Worm (Caenorhabditis elegans) whole organism, mixed stage, embryonic: Measurements from ENCODE around the gene bath-38.

Experiments
- ces-1 ChIP-seq: fragments of 150-350 bp; optimal IDR thresholded peaks from 2 replicates; lab custom pipeline; 2014; ENCODE audit warnings: missing biosample characterization, missing genetic modification reagents, missing genetic modification characterization
- elt-3 ChIP-seq: fragments of 150-350 bp; optimal IDR thresholded peaks from 2 replicates; lab custom pipeline; 2014; ENCODE audit warnings: missing biosample characterization, missing genetic modification characterization
- ham-2 ChIP-seq: fragments of 200-800 bp; sonication (Bioruptor generic); optimal IDR thresholded peaks from 2 replicates; lab custom pipeline; 2018; ENCODE audit warnings: mild to moderate bottlenecking, missing genetic modification characterization, missing compliant biosample characterization
- nhr-237 ChIP-seq: fragments of 150-350 bp; optimal IDR thresholded peaks from 2 replicates; lab custom pipeline; 2014; ENCODE audit warnings: missing biosample characterization, missing genetic modification characterization
- nhr-28 ChIP-seq: fragments of 150-350 bp; optimal IDR thresholded peaks from 2 replicates; lab custom pipeline; 2014; ENCODE audit warnings: missing biosample characterization, missing genetic modification characterization
- pha-4 ChIP-seq: fragments of 150-350 bp; optimal IDR thresholded peaks from 2 replicates; lab custom pipeline; 2018; ENCODE audit warnings: missing biosample characterization, missing genetic modification reagents, missing genetic modification characterization
- snpc-4 ChIP-seq: fragments of 150-350 bp; optimal IDR thresholded peaks from 2 replicates; lab custom pipeline; 2014; ENCODE audit warnings: missing biosample characterization, missing genetic modification characterization
- sptf-1 ChIP-seq: sonication (generic microtip); optimal IDR thresholded peaks from 2 replicates; lab custom pipeline; 2017; ENCODE audit warnings: mild to moderate bottlenecking, missing genetic modification characterization, moderate library complexity, missing compliant biosample characterization
- unc-39 ChIP-seq: fragments of 150-350 bp; optimal IDR thresholded peaks from 2 replicates; lab custom pipeline; 2014; ENCODE audit warnings: missing biosample characterization, missing genetic modification characterization
- unc-62 ChIP-seq: fragments of 150-350 bp; optimal IDR thresholded peaks from 2 replicates; lab custom pipeline; 2014; ENCODE audit warnings: missing biosample characterization, missing genetic modification reagents, missing genetic modification characterization
- zip-8 ChIP-seq: fragments of 150-350 bp; optimal IDR thresholded peaks from 2 replicates; lab custom pipeline; 2014; ENCODE audit warnings: missing biosample characterization, missing genetic modification characterization

DNA sequence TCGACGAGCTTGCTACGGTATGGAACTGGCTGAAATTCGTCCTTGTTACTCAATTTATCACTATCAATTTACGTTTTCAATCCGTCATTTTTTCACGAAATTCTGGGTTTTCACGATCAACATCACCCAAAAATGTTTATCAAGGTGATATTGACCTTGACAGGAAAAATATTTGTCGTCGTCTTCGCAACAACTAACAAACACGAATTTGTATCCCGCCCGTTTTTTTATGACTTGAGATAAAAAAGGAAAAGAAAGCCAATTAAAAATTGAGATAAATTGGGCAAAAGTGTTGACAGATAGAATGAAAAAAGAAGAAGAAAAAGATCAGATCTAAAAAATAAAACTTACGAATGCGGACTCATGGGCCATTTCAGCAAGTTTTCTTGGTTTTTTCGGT is 34.2 kb downstream of the bath-38 start:
- no peak for TF ChIP-seq nhr-237
- no peak for TF ChIP-seq snpc-4 (tag; lab: Kevin White, UChicago)
- TF ChIP-seq unc-39 (tag; lab: Kevin White, UChicago): no peak
- TF ChIP-seq unc-62 (GFP tag; lab: Kevin White, UChicago): no peak
- TF ChIP-seq ham-2: no peak
- TF ChIP-seq elt-3 (tag; lab: Kevin White, UChicago): no peak
- no peak for TF ChIP-seq sptf-1 (tag; lab: Kevin White, UChicago)
- TF ChIP-seq nhr-28 (tag; lab: Kevin White, UChicago): no peak
- no peak for TF ChIP-seq ces-1 (GFP tag; lab: Kevin White, UChicago)
- TF ChIP-seq pha-4 (tag; lab: Kevin White, UChicago): no peak
- no peak for TF ChIP-seq zip-8 (tag; lab: Kevin White, UChicago)
